Fruit fly (Drosophila melanogaster) S2 (cell line): ENCODE data around the gene CG34427.

Experiments used
- CG8478 ChIP-seq: fragments of >200 bp; optimal IDR thresholded peaks from 2 replicates; lab custom pipeline; 2018
- CTCF ChIP-seq, 2 experiments: fragments of >200 bp; optimal IDR thresholded peaks; 2 replicates each; lab custom pipeline; 2018

dm6 chr3L:8834486-8834885 is 29.9 kb downstream of the CG34427 start:
- TF ChIP-seq CG8478 (lab: Kevin White, UChicago) (no peak), CTCF (optimal IDR thresholded peaks at IDR 0.05; lab: Kevin White, UChicago) (no peak)
